Worm (Caenorhabditis elegans) whole organism, late embryonic: Measurements from ENCODE around the gene daf-10.

Source experiments
- ama-1 ChIP-seq: fragments of 150-350 bp; optimal IDR thresholded peaks from 2 replicates; lab custom pipeline; 2014
- elt-4 ChIP-seq: sonication (generic microtip); optimal IDR thresholded peaks from 2 replicates; lab custom pipeline; 2016; ENCODE audit warnings: missing genetic modification characterization, missing compliant biosample characterization
- ets-4 ChIP-seq: sonication (generic microtip); optimal IDR thresholded peaks from 2 replicates; lab custom pipeline; 2016; ENCODE audit warnings: missing genetic modification characterization, missing compliant biosample characterization
- mec-3 ChIP-seq: sonication (generic microtip); optimal IDR thresholded peaks from 2 replicates; lab custom pipeline; 2016; ENCODE audit warnings: borderline replicate concordance, missing genetic modification characterization, missing compliant biosample characterization
- tbx-2 ChIP-seq: sonication (generic microtip); optimal IDR thresholded peaks from 2 replicates; lab custom pipeline; 2016; ENCODE audit warnings: missing genetic modification characterization, missing compliant biosample characterization

DNA sequence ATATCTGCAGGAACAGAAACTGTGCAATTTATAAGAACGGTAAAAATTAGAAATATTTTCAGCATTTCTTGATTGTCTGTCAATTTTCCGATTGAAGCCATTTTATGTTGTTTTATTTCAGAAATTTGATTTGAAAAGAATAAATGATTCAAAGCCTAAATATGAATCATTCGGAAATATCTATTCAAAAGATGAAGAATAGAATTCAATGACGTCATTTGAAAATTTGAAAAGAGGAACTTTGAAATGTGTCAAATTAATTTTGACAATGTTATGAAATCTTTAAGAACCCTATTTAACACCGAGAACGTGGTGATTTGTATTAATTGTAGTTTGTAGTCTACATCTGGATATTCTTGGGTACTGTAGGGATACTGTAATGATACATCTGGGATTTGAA is 46.5 kb upstream of the daf-10 start, which contains the start of gene C46C2.5:
- TF ChIP-seq ets-4 (tag; lab: Kevin White, UChicago) (no peak), tbx-2 (tag; lab: Kevin White, UChicago) (no peak), ama-1 (lab: Kevin White, UChicago) (no peak), elt-4 (no peak), mec-3 (tag; lab: Kevin White, UChicago) (no peak)
